Fruit fly (Drosophila melanogaster) whole organism, embryonic: ENCODE measurements around the gene CG13917.

Experiments
- Aef1 ChIP-seq: fragments of 200-800 bp; sonication (Bioruptor generic); IDR thresholded peaks from 3 replicates; pipeline ENCODE4 v1.3.6; 2022; ENCODE audit warnings: missing biosample characterization, missing genetic modification characterization
- Atf3 ChIP-seq: fragments of 200-800 bp; sonication (Bioruptor generic); optimal IDR thresholded peaks from 3 replicates; lab custom pipeline; 2016; ENCODE audit warnings: missing biosample characterization, missing genetic modification characterization
- BEAF-32 ChIP-seq: fragments of 200-800 bp; sonication (Bioruptor generic); optimal IDR thresholded peaks from 3 replicates; lab custom pipeline; 2017; ENCODE audit warnings: missing biosample characterization, missing genetic modification characterization, mild to moderate bottlenecking, moderate library complexity, missing genetic modification reagents
- C15 ChIP-seq: fragments of 200-800 bp; sonication (Bioruptor generic); IDR thresholded peaks from 3 replicates; pipeline ENCODE4 v1.3.6; 2022; ENCODE audit warnings: missing biosample characterization, missing genetic modification characterization
- CG10431 ChIP-seq: fragments of 200-800 bp; sonication (Bioruptor generic); optimal IDR thresholded peaks from 3 replicates; lab custom pipeline; 2018; ENCODE audit warnings: missing biosample characterization, mild to moderate bottlenecking, missing genetic modification characterization
- CG11504 ChIP-seq: fragments of 200-800 bp; sonication (Bioruptor generic); optimal IDR thresholded peaks from 3 replicates; lab custom pipeline; 2019; ENCODE audit warnings: missing biosample characterization, mild to moderate bottlenecking, missing genetic modification characterization, moderate library complexity
- CG12104 ChIP-seq: fragments of 200-800 bp; sonication (Bioruptor generic); optimal IDR thresholded peaks from 3 replicates; lab custom pipeline; 2016; ENCODE audit warnings: missing biosample characterization, missing genetic modification characterization
- CG13624 ChIP-seq: fragments of 200-800 bp; sonication (Bioruptor generic); optimal IDR thresholded peaks from 2 replicates; lab custom pipeline; 2016; ENCODE audit warnings: missing biosample characterization, missing genetic modification characterization
- CG1529 ChIP-seq: fragments of 200-800 bp; sonication (Bioruptor generic); optimal IDR thresholded peaks from 3 replicates; lab custom pipeline; 2018; ENCODE audit warnings: missing biosample characterization, missing genetic modification characterization
- CG1602 ChIP-seq: fragments of 200-800 bp; sonication (Bioruptor generic); optimal IDR thresholded peaks from 3 replicates; lab custom pipeline; 2016; ENCODE audit warnings: missing biosample characterization, missing genetic modification characterization
- CG16813 ChIP-seq: fragments of 200-800 bp; sonication (Bioruptor generic); IDR thresholded peaks from 3 replicates; pipeline ENCODE4 v1.3.6; 2022; ENCODE audit warnings: missing biosample characterization, missing genetic modification characterization; ENCODE audit not compliant: partially characterized antibody
- CG1832 ChIP-seq: fragments of 200-800 bp; sonication (Bioruptor generic); optimal IDR thresholded peaks from 2 replicates; lab custom pipeline; 2017; ENCODE audit warnings: missing biosample characterization, mild to moderate bottlenecking, missing genetic modification characterization, inconsistent platforms
- CG2116 ChIP-seq: fragments of 200-800 bp; sonication (Bioruptor generic); optimal IDR thresholded peaks from 3 replicates; lab custom pipeline; 2018; ENCODE audit warnings: missing biosample characterization, mild to moderate bottlenecking, missing genetic modification characterization
- CG34224 ChIP-seq: fragments of 200-800 bp; sonication (Bioruptor generic); IDR thresholded peaks from 3 replicates; pipeline ENCODE4 v1.3.6; 2022; ENCODE audit warnings: missing biosample characterization, missing genetic modification characterization; ENCODE audit not compliant: partially characterized antibody
- CG6175 ChIP-seq: fragments of 200-800 bp; sonication (Bioruptor generic); IDR thresholded peaks from 3 replicates; pipeline ENCODE4 v1.3.6; 2022; ENCODE audit warnings: missing biosample characterization, missing genetic modification characterization
- CG7357 ChIP-seq: fragments of 200-800 bp; sonication (Bioruptor generic); IDR thresholded peaks from 3 replicates; pipeline ENCODE4 v1.3.6; 2022; ENCODE audit warnings: missing biosample characterization, missing genetic modification characterization
- CG7745 ChIP-seq: fragments of 200-800 bp; sonication (Bioruptor generic); optimal IDR thresholded peaks from 2 replicates; lab custom pipeline; 2018; ENCODE audit warnings: missing biosample characterization, mild to moderate bottlenecking, missing genetic modification characterization, moderate library complexity
- CG8359 ChIP-seq: fragments of 200-800 bp; sonication (Bioruptor generic); optimal IDR thresholded peaks from 2 replicates; lab custom pipeline; 2017; ENCODE audit warnings: missing biosample characterization, mild to moderate bottlenecking, missing genetic modification characterization, borderline replicate concordance
- CG9215 ChIP-seq: fragments of 200-800 bp; sonication (Bioruptor generic); IDR thresholded peaks from 2 replicates; pipeline ENCODE4 v1.3.6; 2022; ENCODE audit warnings: missing biosample characterization, missing genetic modification characterization
- CG9797 ChIP-seq: fragments of 200-800 bp; sonication (Bioruptor generic); optimal IDR thresholded peaks from 3 replicates; lab custom pipeline; 2018; ENCODE audit warnings: missing biosample characterization, mild to moderate bottlenecking, missing genetic modification characterization
- CG9817 ChIP-seq: fragments of 200-800 bp; sonication (Bioruptor generic); optimal IDR thresholded peaks from 2 replicates; lab custom pipeline; 2018; ENCODE audit warnings: missing biosample characterization, mild to moderate bottlenecking, missing genetic modification characterization, moderate library complexity
- CG9876 ChIP-seq: fragments of 200-800 bp; sonication (Bioruptor generic); optimal IDR thresholded peaks from 2 replicates; lab custom pipeline; 2016; ENCODE audit warnings: missing biosample characterization, missing genetic modification characterization
- Dref ChIP-seq: fragments of 200-800 bp; sonication (Bioruptor generic); IDR thresholded peaks from 2 replicates; pipeline ENCODE4 v1.3.6; 2022; ENCODE audit warnings: missing biosample characterization, missing genetic modification characterization
- Elba2 ChIP-seq: fragments of 200-800 bp; sonication (Bioruptor generic); optimal IDR thresholded peaks from 3 replicates; lab custom pipeline; 2016; ENCODE audit warnings: missing biosample characterization, missing genetic modification characterization
- H15 ChIP-seq: fragments of 200-800 bp; sonication (Bioruptor generic); IDR thresholded peaks from 3 replicates; pipeline ENCODE4 v1.3.6; 2022; ENCODE audit warnings: missing biosample characterization, missing genetic modification characterization
- Hand ChIP-seq: fragments of 200-800 bp; sonication (Bioruptor generic); optimal IDR thresholded peaks from 2 replicates; lab custom pipeline; 2017; ENCODE audit warnings: mild to moderate bottlenecking, missing biosample characterization, missing genetic modification reagents, missing genetic modification characterization
- MESR4 ChIP-seq: fragments of 200-800 bp; sonication (Bioruptor generic); optimal IDR thresholded peaks from 2 replicates; lab custom pipeline; 2018; ENCODE audit warnings: missing biosample characterization, mild to moderate bottlenecking, missing genetic modification characterization, moderate library complexity
- Mad ChIP-seq: fragments of 200-800 bp; sonication (Bioruptor generic); optimal IDR thresholded peaks from 2 replicates; lab custom pipeline; 2016; ENCODE audit warnings: missing biosample characterization, missing genetic modification characterization
- Mes4 ChIP-seq: fragments of 200-800 bp; sonication (Bioruptor generic); optimal IDR thresholded peaks from 2 replicates; lab custom pipeline; 2016; ENCODE audit warnings: missing biosample characterization, missing genetic modification characterization
- NC2α ChIP-seq: fragments of 200-800 bp; sonication (Bioruptor generic); optimal IDR thresholded peaks from 2 replicates; lab custom pipeline; 2016; ENCODE audit warnings: missing biosample characterization, missing genetic modification characterization
- Ssrp ChIP-seq: fragments of 200-800 bp; sonication (Bioruptor generic); optimal IDR thresholded peaks from 2 replicates; lab custom pipeline; 2018; ENCODE audit warnings: missing biosample characterization, mild to moderate bottlenecking, missing genetic modification characterization, moderate library complexity
- TFAM ChIP-seq: fragments of 200-800 bp; sonication (Bioruptor generic); optimal IDR thresholded peaks from 2 replicates; lab custom pipeline; 2017; ENCODE audit warnings: missing biosample characterization, missing genetic modification characterization, inconsistent platforms
- ac ChIP-seq: fragments of 200-800 bp; sonication (Bioruptor generic); optimal IDR thresholded peaks from 3 replicates; lab custom pipeline; 2017; ENCODE audit warnings: missing biosample characterization, mild to moderate bottlenecking, missing genetic modification characterization
- al ChIP-seq: fragments of 200-800 bp; sonication (Bioruptor generic); IDR thresholded peaks from 2 replicates; pipeline ENCODE4 v1.3.6; 2022; ENCODE audit warnings: missing biosample characterization, missing genetic modification characterization
- ato ChIP-seq: fragments of 200-800 bp; sonication (Bioruptor generic); IDR thresholded peaks from 2 replicates; pipeline ENCODE4 v1.3.6; 2022; ENCODE audit warnings: missing biosample characterization, missing genetic modification characterization; ENCODE audit not compliant: partially characterized antibody
- cwo ChIP-seq: fragments of 200-800 bp; sonication (Bioruptor generic); optimal IDR thresholded peaks from 3 replicates; lab custom pipeline; 2017; ENCODE audit warnings: missing biosample characterization, missing genetic modification characterization, mild to moderate bottlenecking, moderate library complexity, missing genetic modification reagents
- dmrt11E ChIP-seq: fragments of 200-800 bp; sonication (Bioruptor generic); optimal IDR thresholded peaks from 3 replicates; lab custom pipeline; 2018; ENCODE audit warnings: missing biosample characterization, mild to moderate bottlenecking, missing genetic modification characterization, moderate library complexity
- gfzf ChIP-seq: fragments of 200-800 bp; sonication (Bioruptor generic); optimal IDR thresholded peaks from 2 replicates; lab custom pipeline; 2016; ENCODE audit warnings: missing biosample characterization, mild to moderate bottlenecking, missing genetic modification characterization, moderate library complexity
- inv ChIP-seq: fragments of 200-800 bp; sonication (Bioruptor generic); IDR thresholded peaks from 2 replicates; pipeline ENCODE4 v1.3.6; 2022; ENCODE audit warnings: missing biosample characterization, missing genetic modification characterization; ENCODE audit not compliant: partially characterized antibody
- lbe ChIP-seq: fragments of 200-800 bp; sonication (Bioruptor generic); optimal IDR thresholded peaks from 2 replicates; lab custom pipeline; 2016; ENCODE audit warnings: missing biosample characterization, mild to moderate bottlenecking, missing genetic modification characterization
- mam ChIP-seq: fragments of 200-800 bp; sonication (Bioruptor generic); optimal IDR thresholded peaks from 3 replicates; lab custom pipeline; 2016; ENCODE audit warnings: missing biosample characterization, missing genetic modification characterization
- pan ChIP-seq, 4 experiments: fragments of >200 bp in 3 of 4; fragments of 200-800 bp in 1 of 4; sonication (Bioruptor generic) in 1 of 4; optimal IDR thresholded peaks in 3 of 4; IDR thresholded peaks in 1 of 4; 2 replicates each; pipeline versions ENCODE4 v1.3.6 to Lab custom; 2017 to 2022; ENCODE audit warnings: missing biosample characterization in 2 of 4, missing genetic modification characterization in 2 of 4, mixed read lengths in 1 of 4
- pb ChIP-seq: fragments of 200-800 bp; sonication (Bioruptor generic); optimal IDR thresholded peaks from 3 replicates; lab custom pipeline; 2016; ENCODE audit warnings: missing biosample characterization, missing genetic modification characterization
- row ChIP-seq: fragments of 200-800 bp; sonication (Bioruptor generic); IDR thresholded peaks from 3 replicates; pipeline ENCODE4 v1.3.6; 2022; ENCODE audit warnings: missing biosample characterization, missing genetic modification characterization
- sisA ChIP-seq: fragments of 200-800 bp; sonication (Bioruptor generic); IDR thresholded peaks from 2 replicates; pipeline ENCODE4 v1.3.6; 2022; ENCODE audit warnings: missing biosample characterization, missing genetic modification characterization
- slbo ChIP-seq: fragments of 200-800 bp; sonication (Bioruptor generic); IDR thresholded peaks from 2 replicates; pipeline ENCODE4 v1.3.6; 2022; ENCODE audit warnings: missing biosample characterization, missing genetic modification characterization
- trem ChIP-seq: fragments of 200-800 bp; optimal IDR thresholded peaks from 3 replicates; lab custom pipeline; 2019; ENCODE audit warnings: missing biosample characterization, mild to moderate bottlenecking, missing genetic modification characterization, moderate library complexity
- vnd ChIP-seq: fragments of 200-800 bp; sonication (Bioruptor generic); IDR thresholded peaks from 3 replicates; pipeline ENCODE4 v1.3.6; 2022; ENCODE audit warnings: missing biosample characterization, missing genetic modification characterization; ENCODE audit not compliant: partially characterized antibody
- vvl ChIP-seq: fragments of 200-800 bp; sonication (Bioruptor generic); IDR thresholded peaks from 2 replicates; pipeline ENCODE4 v1.3.6; 2022; ENCODE audit warnings: missing biosample characterization, missing genetic modification characterization

The CG13917 gene

DNA sequence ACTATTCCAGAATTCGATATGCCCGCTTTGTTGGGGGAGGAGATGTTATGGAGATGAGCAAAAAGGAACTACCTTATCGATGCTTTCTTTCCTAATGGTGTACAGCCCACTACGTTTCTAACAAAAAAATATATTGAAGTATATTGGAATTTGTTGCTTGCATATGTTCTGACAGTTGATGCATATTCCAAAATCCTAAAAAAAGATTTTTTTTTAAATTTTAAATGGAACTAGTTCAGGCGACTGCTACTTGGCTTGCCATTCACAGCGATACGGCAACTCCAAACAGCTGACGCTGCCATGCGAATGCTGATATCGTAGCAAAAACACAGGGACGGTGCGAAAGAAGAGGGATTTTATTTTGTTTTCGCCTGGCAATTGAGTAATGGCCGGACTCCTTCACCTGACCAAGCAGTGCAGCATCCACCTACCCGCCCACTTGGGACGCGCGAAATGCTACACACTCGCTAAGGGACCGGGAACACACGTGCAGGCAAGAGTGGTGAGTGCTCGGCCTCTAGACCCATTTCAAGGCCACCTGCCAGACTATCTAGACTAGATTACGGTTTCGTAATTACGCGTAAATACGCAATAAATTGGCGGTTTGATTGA is 41.7 kb downstream of the CG13917 start, which contains the start of the genes CG13926, ABCB7 and CG33230 (continued):
- TF ChIP-seq CG10431 (GFP tag; lab: Kevin White, UChicago) (peak; percentile 25), CG6175 (GFP tag; lab: Robert Waterston, UW) (no peak), NC2α (GFP tag; lab: Kevin White, UChicago) (no peak), Elba2 (GFP tag; lab: Kevin White, UChicago) (no peak), CG1529 (GFP tag; lab: Kevin White, UChicago) (no peak), CG34224 (peak; percentile 66; the same call in 2 of the 3 replicates), C15 (no peak), pb (GFP tag; lab: Kevin White, UChicago) (no peak), row (GFP tag; lab: Robert Waterston, UW) (peak; percentile 92), CG8359 (GFP tag; lab: Kevin White, UChicago) (no peak), pan (optimal IDR thresholded peaks at IDR 0.05; lab: Kevin White, UChicago) (no peak), pan (GFP tag; optimal IDR thresholded peaks at IDR 0.05 in 1 of 2, IDR thresholded peaks at IDR 0.05 in 1 of 2) (no peak), MESR4 (peak; percentile 54), gfzf (GFP tag; lab: Kevin White, UChicago) (no peak), TFAM (GFP tag; lab: Kevin White, UChicago) (no peak), Hand (GFP tag; lab: Kevin White, UChicago) (no peak), CG9817 (tag; lab: Kevin White, UChicago) (peak; percentile 6), CG7357 (GFP tag; lab: Robert Waterston, UW) (no peak), vvl (GFP tag; lab: Robert Waterston, UW) (peak; percentile 32; the same call in 1 of the 2 replicates), ato (GFP tag; lab: Robert Waterston, UW) (no peak), inv (GFP tag; lab: Robert Waterston, UW) (peak; percentile 20; the same call in 1 of the 2 replicates), BEAF-32 (GFP tag; lab: Kevin White, UChicago) (peak; percentile 64), CG13624 (GFP tag; lab: Kevin White, UChicago) (peak; percentile 35), CG9876 (no peak), CG1602 (GFP tag; lab: Kevin White, UChicago) (no peak), Aef1 (GFP tag; lab: Robert Waterston, UW) (no peak), CG12104 (GFP tag; lab: Kevin White, UChicago) (no peak), trem (peak; percentile 65), vnd (no peak), Atf3 (GFP tag; lab: Kevin White, UChicago) (no peak), CG2116 (GFP tag; lab: Kevin White, UChicago) (peak; percentile 42), sisA (GFP tag; lab: Robert Waterston, UW) (0 out of 2 replicates have a peak, but pooled peaks have one; percentile 19), CG9215 (GFP tag; lab: Robert Waterston, UW) (no peak), mam (peak; percentile 57), slbo (peak; percentile 39; the same call in 1 of the 2 replicates), CG7745 (tag; lab: Kevin White, UChicago) (no peak), ac (no peak), Mad (GFP tag; lab: Kevin White, UChicago) (peak; percentile 9), CG11504 (no peak), CG16813 (GFP tag; lab: Robert Waterston, UW) (peak; percentile 43; the same call in 1 of the 3 replicates), H15 (GFP tag; lab: Robert Waterston, UW) (no peak), CG9797 (GFP tag; lab: Kevin White, UChicago) (no peak), al (no peak), CG1832 (GFP tag; lab: Kevin White, UChicago) (no peak), Ssrp (no peak), lbe (GFP tag; lab: Kevin White, UChicago) (no peak), Mes4 (GFP tag; lab: Kevin White, UChicago) (no peak), Dref (GFP tag; lab: Robert Waterston, UW) (0 out of 2 replicates have a peak, but pooled peaks have one; percentile 10), cwo (peak; percentile 50), dmrt11E (tag; lab: Kevin White, UChicago) (no peak)
